Fruit fly (Drosophila melanogaster) whole organism, embryonic: ENCODE measurements around the gene IFT54.
A peak's percentile ranks its signal among the peaks of the same experiment; 100 is the strongest.

ENCODE experiments used
- Adf1 ChIP-seq: fragments of 200-800 bp; sonication (Bioruptor generic); IDR thresholded peaks from 2 replicates; pipeline ENCODE4 v1.3.6; 2022; ENCODE audit warnings: missing biosample characterization, missing genetic modification characterization
- Awh ChIP-seq: fragments of 200-800 bp; sonication (Bioruptor generic); IDR thresholded peaks from 2 replicates; pipeline ENCODE4, ENCODE4 v1.3.6; 2022; ENCODE audit warnings: missing biosample characterization, missing genetic modification characterization
- Bdp1 ChIP-seq: fragments of 200-800 bp; sonication (Bioruptor generic); optimal IDR thresholded peaks from 3 replicates; lab custom pipeline; 2016; ENCODE audit warnings: missing biosample characterization, missing genetic modification characterization
- Bgb ChIP-seq: fragments of 200-800 bp; sonication (Bioruptor generic); IDR thresholded peaks from 2 replicates; pipeline ENCODE4 v1.3.6; 2022; ENCODE audit warnings: missing biosample characterization, missing genetic modification characterization; ENCODE audit not compliant: partially characterized antibody
- BtbVII ChIP-seq: fragments of 200-800 bp; sonication (Bioruptor generic); optimal IDR thresholded peaks from 3 replicates; lab custom pipeline; 2017; ENCODE audit warnings: missing biosample characterization, mild to moderate bottlenecking, missing genetic modification characterization
- CG10462 ChIP-seq: fragments of 200-800 bp; sonication (Bioruptor generic); optimal IDR thresholded peaks from 2 replicates; lab custom pipeline; 2016; ENCODE audit warnings: missing biosample characterization, missing genetic modification characterization
- CG11093 ChIP-seq: fragments of 200-800 bp; sonication (Bioruptor generic); IDR thresholded peaks from 3 replicates; pipeline ENCODE4 v1.3.6; 2022; ENCODE audit warnings: missing biosample characterization, missing genetic modification characterization
- CG11398 ChIP-seq: fragments of 200-800 bp; sonication (Bioruptor generic); optimal IDR thresholded peaks from 2 replicates; lab custom pipeline; 2016; ENCODE audit warnings: missing biosample characterization, missing genetic modification characterization
- CG12219 ChIP-seq: fragments of 200-800 bp; sonication (Bioruptor generic); optimal IDR thresholded peaks from 3 replicates; lab custom pipeline; 2018; ENCODE audit warnings: missing biosample characterization, mild to moderate bottlenecking, missing genetic modification characterization
- CG12769 ChIP-seq: fragments of 200-800 bp; sonication (Bioruptor generic); optimal IDR thresholded peaks from 2 replicates; lab custom pipeline; 2019; ENCODE audit warnings: missing biosample characterization, mild to moderate bottlenecking, missing genetic modification characterization, moderate library complexity
- CG14014 ChIP-seq: fragments of 200-800 bp; sonication (Bioruptor generic); IDR thresholded peaks from 2 replicates; pipeline ENCODE4 v1.3.6; 2022; ENCODE audit warnings: missing biosample characterization, missing genetic modification characterization
- CG15073 ChIP-seq: fragments of 200-800 bp; sonication (Bioruptor generic); optimal IDR thresholded peaks from 2 replicates; lab custom pipeline; 2016; ENCODE audit warnings: missing biosample characterization, missing genetic modification characterization
- CG31441 ChIP-seq: fragments of 200-800 bp; sonication (Bioruptor generic); IDR thresholded peaks from 2 replicates; pipeline ENCODE4 v1.3.6; 2022; ENCODE audit warnings: missing biosample characterization, missing genetic modification characterization
- CG3407 ChIP-seq: fragments of 200-800 bp; sonication (Bioruptor generic); optimal IDR thresholded peaks from 2 replicates; lab custom pipeline; 2018; ENCODE audit warnings: missing biosample characterization, mild to moderate bottlenecking, missing genetic modification characterization
- CG6175 ChIP-seq: fragments of 200-800 bp; sonication (Bioruptor generic); IDR thresholded peaks from 3 replicates; pipeline ENCODE4 v1.3.6; 2022; ENCODE audit warnings: missing biosample characterization, missing genetic modification characterization
- CG6254 ChIP-seq: fragments of 200-800 bp; sonication (Bioruptor generic); optimal IDR thresholded peaks from 3 replicates; lab custom pipeline; 2017; ENCODE audit warnings: mild to moderate bottlenecking, missing biosample characterization, missing genetic modification reagents, missing genetic modification characterization
- CG9932 ChIP-seq: fragments of 200-800 bp; sonication (Bioruptor generic); IDR thresholded peaks from 2 replicates; pipeline ENCODE4 v1.3.6; 2022; ENCODE audit warnings: missing biosample characterization, missing genetic modification characterization
- GATAe ChIP-seq: fragments of 200-800 bp; sonication (Bioruptor generic); conservative IDR thresholded peaks from 2 replicates; pipeline ENCODE4 v1.3.6; 2022; ENCODE audit warnings: missing biosample characterization, missing genetic modification characterization
- H2.0 ChIP-seq: fragments of 200-800 bp; sonication (Bioruptor generic); IDR thresholded peaks from 2 replicates; pipeline ENCODE4 v1.3.6; 2022; ENCODE audit warnings: missing biosample characterization, missing genetic modification characterization
- Lhr ChIP-seq: fragments of 200-800 bp; sonication (Bioruptor generic); optimal IDR thresholded peaks from 3 replicates; lab custom pipeline; 2017; ENCODE audit warnings: mild to moderate bottlenecking, missing biosample characterization, missing genetic modification reagents, missing genetic modification characterization
- Meics ChIP-seq: fragments of 200-800 bp; sonication (Bioruptor generic); optimal IDR thresholded peaks from 2 replicates; lab custom pipeline; 2017; ENCODE audit warnings: missing biosample characterization, mild to moderate bottlenecking, missing genetic modification characterization
- Six4 ChIP-seq: fragments of 200-800 bp; sonication (Bioruptor generic); optimal IDR thresholded peaks from 2 replicates; lab custom pipeline; 2016; ENCODE audit warnings: missing biosample characterization, missing genetic modification characterization
- Spps ChIP-seq: fragments of 200-800 bp; sonication (Bioruptor generic); optimal IDR thresholded peaks from 2 replicates; lab custom pipeline; 2018; ENCODE audit warnings: missing biosample characterization, mild to moderate bottlenecking, missing genetic modification characterization
- aop ChIP-seq: fragments of 200-800 bp; sonication (Bioruptor generic); IDR thresholded peaks from 2 replicates; pipeline ENCODE4 v1.3.6; 2022; ENCODE audit warnings: missing biosample characterization, missing genetic modification characterization
- cg ChIP-seq: fragments of 200-800 bp; sonication (Bioruptor generic); optimal IDR thresholded peaks from 3 replicates; lab custom pipeline; 2019; ENCODE audit warnings: missing biosample characterization, mild to moderate bottlenecking, missing genetic modification characterization, moderate library complexity
- ci ChIP-seq: fragments of 200-800 bp; sonication (Bioruptor generic); IDR thresholded peaks from 3 replicates; pipeline ENCODE4 v1.3.6; 2022; ENCODE audit warnings: missing biosample characterization, missing genetic modification characterization
- crol ChIP-seq: fragments of 200-800 bp; sonication (Bioruptor generic); IDR thresholded peaks from 2 replicates; pipeline ENCODE4 v1.3.6; 2022; ENCODE audit warnings: missing biosample characterization, missing genetic modification characterization
- cwo ChIP-seq: fragments of 200-800 bp; sonication (Bioruptor generic); optimal IDR thresholded peaks from 3 replicates; lab custom pipeline; 2017; ENCODE audit warnings: missing biosample characterization, missing genetic modification characterization, mild to moderate bottlenecking, moderate library complexity, missing genetic modification reagents
- dan ChIP-seq: fragments of 200-800 bp; sonication (Bioruptor generic); IDR thresholded peaks from 2 replicates; pipeline ENCODE4 v1.3.6; 2022; ENCODE audit warnings: missing biosample characterization, missing genetic modification characterization
- danr ChIP-seq: fragments of 200-800 bp; sonication (Bioruptor generic); IDR thresholded peaks from 2 replicates; pipeline ENCODE4 v1.3.6; 2022; ENCODE audit warnings: missing biosample characterization, missing genetic modification characterization
- dmrt99B ChIP-seq: fragments of 200-800 bp; sonication (Bioruptor generic); optimal IDR thresholded peaks from 2 replicates; lab custom pipeline; 2018; ENCODE audit warnings: missing biosample characterization, mild to moderate bottlenecking, missing genetic modification characterization, moderate library complexity
- exex ChIP-seq: fragments of 200-800 bp; sonication (Bioruptor generic); optimal IDR thresholded peaks from 4 replicates; lab custom pipeline; 2018; ENCODE audit warnings: missing biosample characterization, mild to moderate bottlenecking, missing genetic modification characterization, moderate library complexity
- gcm2 ChIP-seq: fragments of 200-800 bp; sonication (Bioruptor generic); optimal IDR thresholded peaks from 2 replicates; lab custom pipeline; 2016; ENCODE audit warnings: missing biosample characterization, missing genetic modification characterization
- jumu ChIP-seq: fragments of 200-800 bp; sonication (Bioruptor generic); optimal IDR thresholded peaks from 3 replicates; lab custom pipeline; 2016; ENCODE audit warnings: missing biosample characterization, missing genetic modification characterization
- maf-S ChIP-seq: fragments of 200-800 bp; sonication (Bioruptor generic); optimal IDR thresholded peaks from 2 replicates; lab custom pipeline; 2016; ENCODE audit warnings: missing biosample characterization, missing genetic modification characterization
- nerfin-1 ChIP-seq: fragments of 200-800 bp; sonication (Bioruptor generic); optimal IDR thresholded peaks from 3 replicates; lab custom pipeline; 2019; ENCODE audit warnings: missing biosample characterization, mild to moderate bottlenecking, missing genetic modification characterization, moderate library complexity
- oc ChIP-seq: fragments of 200-800 bp; sonication (Bioruptor generic); optimal IDR thresholded peaks from 2 replicates; lab custom pipeline; 2018; ENCODE audit warnings: missing biosample characterization, mild to moderate bottlenecking, missing genetic modification characterization, moderate library complexity
- onecut ChIP-seq: fragments of 200-800 bp; sonication (Bioruptor generic); IDR thresholded peaks from 2 replicates; pipeline ENCODE4 v1.3.6; 2022; ENCODE audit warnings: missing biosample characterization, missing genetic modification characterization
- rib ChIP-seq: fragments of 200-800 bp; sonication (Bioruptor generic); IDR thresholded peaks from 2 replicates; pipeline ENCODE4 v1.3.6; 2022; ENCODE audit warnings: missing biosample characterization, missing genetic modification characterization
- scrt ChIP-seq: fragments of 200-800 bp; sonication (Bioruptor generic); optimal IDR thresholded peaks from 2 replicates; lab custom pipeline; 2018; ENCODE audit warnings: missing biosample characterization, mild to moderate bottlenecking, missing genetic modification characterization, moderate library complexity
- sd ChIP-seq: fragments of 200-800 bp; sonication (Bioruptor generic); optimal IDR thresholded peaks from 3 replicates; lab custom pipeline; 2018; ENCODE audit warnings: missing biosample characterization, mild to moderate bottlenecking, missing genetic modification characterization, moderate library complexity
- seq ChIP-seq: fragments of 200-800 bp; sonication (Bioruptor generic); IDR thresholded peaks from 2 replicates; pipeline ENCODE4 v1.3.6; 2022; ENCODE audit warnings: missing biosample characterization, missing genetic modification characterization
- shn ChIP-seq: fragments of 200-800 bp; sonication (Bioruptor generic); optimal IDR thresholded peaks from 3 replicates; lab custom pipeline; 2016; ENCODE audit warnings: missing biosample characterization, missing genetic modification characterization
- sob ChIP-seq: fragments of 200-800 bp; sonication (Bioruptor generic); IDR thresholded peaks from 2 replicates; pipeline ENCODE4 v1.3.6; 2022; ENCODE audit warnings: missing biosample characterization, missing genetic modification characterization
- trh ChIP-seq: fragments of 200-800 bp; sonication (Bioruptor generic); optimal IDR thresholded peaks from 2 replicates; lab custom pipeline; 2016; ENCODE audit warnings: missing biosample characterization, missing genetic modification characterization
- vfl ChIP-seq: fragments of 200-800 bp; sonication (Bioruptor generic); optimal IDR thresholded peaks from 2 replicates; lab custom pipeline; 2016; ENCODE audit warnings: missing biosample characterization, missing genetic modification characterization
- vvl ChIP-seq: fragments of 200-800 bp; sonication (Bioruptor generic); IDR thresholded peaks from 2 replicates; pipeline ENCODE4 v1.3.6; 2022; ENCODE audit warnings: missing biosample characterization, missing genetic modification characterization
- zfh2 ChIP-seq: fragments of 200-800 bp; sonication (Bioruptor generic); optimal IDR thresholded peaks from 2 replicates; lab custom pipeline; 2016; ENCODE audit warnings: missing biosample characterization, missing genetic modification characterization

Gene IFT54

dm6 chr3R:14282215-14283041 lies 19.8 kb upstream of the IFT54 start (continued):
- TF ChIP-seq CG3407 (GFP tag; lab: Kevin White, UChicago) (no peak), cg (GFP tag; lab: Kevin White, UChicago) (peak; percentile 74), oc (tag; lab: Kevin White, UChicago) (peak; percentile 51), CG12769 (tag; lab: Kevin White, UChicago) (peak; percentile 33), Awh (GFP tag; lab: Robert Waterston, UW) (0 out of 2 replicates have a peak, but pooled peaks have one; percentile 43), CG6175 (GFP tag; lab: Robert Waterston, UW) (0 out of 3 replicates have a peak, but pooled peaks have one; percentile 22), crol (GFP tag; lab: Robert Waterston, UW) (peak; percentile 90), ci (GFP tag; lab: Robert Waterston, UW) (peak; percentile 44; the same call in 1 of the 3 replicates)

- no peak for TF ChIP-seq trh
- no peak for TF ChIP-seq danr (GFP tag; lab: Robert Waterston, UW)
- no peak for TF ChIP-seq BtbVII
- TF ChIP-seq CG11093: no peak
- TF ChIP-seq Adf1 (GFP tag; lab: Robert Waterston, UW): no peak
- TF ChIP-seq Meics: peak; percentile 45
- no peak for TF ChIP-seq sd
- no peak for TF ChIP-seq jumu
- TF ChIP-seq CG6254 (GFP tag; lab: Kevin White, UChicago): no peak
- peak; percentile 40 for TF ChIP-seq dmrt99B (tag; lab: Kevin White, UChicago)
- TF ChIP-seq Bgb (GFP tag; lab: Robert Waterston, UW): no peak
- no peak for TF ChIP-seq sob (GFP tag; lab: Robert Waterston, UW)
- peak; percentile 65 for TF ChIP-seq zfh2 (GFP tag; lab: Kevin White, UChicago)
- TF ChIP-seq CG31441: no peak
- TF ChIP-seq GATAe (GFP tag; lab: Robert Waterston, UW): no peak
- TF ChIP-seq CG15073 (GFP tag; lab: Kevin White, UChicago): no peak
- no peak for TF ChIP-seq Spps (tag; lab: Kevin White, UChicago)
- peak; percentile 14 for TF ChIP-seq CG10462
- no peak for TF ChIP-seq vfl (GFP tag; lab: Kevin White, UChicago)
- peak; percentile 73 for TF ChIP-seq exex
- peak; percentile 14 for TF ChIP-seq scrt (GFP tag; lab: Kevin White, UChicago)
- TF ChIP-seq rib: no peak
- no peak for TF ChIP-seq CG9932 (GFP tag; lab: Robert Waterston, UW)
- no peak for TF ChIP-seq gcm2 (GFP tag; lab: Kevin White, UChicago)
- TF ChIP-seq dan (GFP tag; lab: Robert Waterston, UW): no peak
- no peak for TF ChIP-seq CG12219 (GFP tag; lab: Kevin White, UChicago)
- peak; percentile 58 for TF ChIP-seq shn (GFP tag; lab: Kevin White, UChicago)
- no peak for TF ChIP-seq aop (GFP tag; lab: Robert Waterston, UW)
- no peak for TF ChIP-seq H2.0 (GFP tag; lab: Robert Waterston, UW)
- no peak for TF ChIP-seq nerfin-1 (tag; lab: Kevin White, UChicago)
- no peak for TF ChIP-seq Lhr (GFP tag; lab: Kevin White, UChicago)
- no peak for TF ChIP-seq CG14014 (GFP tag; lab: Robert Waterston, UW)
- TF ChIP-seq vvl (GFP tag; lab: Robert Waterston, UW): no peak
- TF ChIP-seq maf-S (GFP tag; lab: Kevin White, UChicago): peak; percentile 51
- TF ChIP-seq CG11398 (GFP tag; lab: Kevin White, UChicago): no peak
- no peak for TF ChIP-seq cwo (GFP tag; lab: Kevin White, UChicago)
- TF ChIP-seq oc (tag; lab: Kevin White, UChicago): no peak
- no peak for TF ChIP-seq onecut (GFP tag; lab: Robert Waterston, UW)
- no peak for TF ChIP-seq Bdp1
- TF ChIP-seq Six4 (GFP tag; lab: Kevin White, UChicago): no peak
- no peak for TF ChIP-seq seq
These were observed 19.1 kb upstream of the IFT54 start for dm6 chr3R:14283042-14283626.
